Worm (Caenorhabditis elegans): ENCODE results near the gene xbx-6.

The xbx-6 gene

ce11 chrV:9755725-9756124 is 52.9 kb downstream of the xbx-6 start, which contains the start of gene F58E6.8:
TSS of gene F58E6.8 (minus strand) at chrV:9755825.
- TF ChIP-seq lsy-2 (tag; optimal IDR thresholded peaks at IDR 0.05) (no peak), ztf-11 (tag; optimal IDR thresholded peaks at IDR 0.05) (no peak), elt-3 (tag; optimal IDR thresholded peaks at IDR 0.05) (no peak), sem-2 (GFP tag; optimal IDR thresholded peaks at IDR 0.05) (no peak), snpc-4 (tag; optimal IDR thresholded peaks at IDR 0.05) (no peak)

ce11 chrV:9756242-9756641 is 53.4 kb downstream of the xbx-6 start, which contains the start of gene hrg-3:
TSS of gene hrg-3 (plus strand) at chrV:9756468.
- TF ChIP-seq tbx-8 (GFP tag; optimal IDR thresholded peaks at IDR 0.05) (no peak), lsy-2 (tag; optimal IDR thresholded peaks at IDR 0.05) (no peak), hlh-1 (tag; optimal IDR thresholded peaks at IDR 0.05) (no peak), nhr-12 (tag; optimal IDR thresholded peaks at IDR 0.05) (no peak), unc-39 (tag; optimal IDR thresholded peaks at IDR 0.05) (no peak), sem-2 (GFP tag; optimal IDR thresholded peaks at IDR 0.05) (no peak), lin-13 (tag; optimal IDR thresholded peaks at IDR 0.05) (no peak), sptf-1 (tag; optimal IDR thresholded peaks at IDR 0.05) (no peak), nhr-2 (tag; optimal IDR thresholded peaks at IDR 0.05) (no peak), mab-5 (tag; optimal IDR thresholded peaks at IDR 0.05) (no peak), M03D4.4 (tag; optimal IDR thresholded peaks at IDR 0.05) (no peak), snpc-4 (tag; optimal IDR thresholded peaks at IDR 0.05) (no peak), ceh-83 (GFP tag; optimal IDR thresholded peaks at IDR 0.05) (no peak)

All from whole organism, mixed stage, embryonic.